Worm (Caenorhabditis elegans) whole organism, late embryonic: ENCODE measurements around the gene ceh-21.

Experiments
- ama-1 ChIP-seq: fragments of 150-350 bp; optimal IDR thresholded peaks from 2 replicates; lab custom pipeline; 2014
- eyg-1 ChIP-seq: sonication (generic microtip); optimal IDR thresholded peaks from 2 replicates; lab custom pipeline; 2016; ENCODE audit warnings: missing genotype, missing genetic modification characterization, missing compliant biosample characterization
- fkh-10 ChIP-seq: fragments of 150-350 bp; optimal IDR thresholded peaks from 2 replicates; lab custom pipeline; 2014; ENCODE audit warnings: missing biosample characterization, missing genetic modification reagents, missing genetic modification characterization
- hlh-30 ChIP-seq: sonication (generic microtip); optimal IDR thresholded peaks from 2 replicates; lab custom pipeline; 2017; ENCODE audit warnings: antibody characterized with exemption, missing genetic modification characterization, missing compliant biosample characterization; ENCODE audit not compliant: insufficient read depth
- pqm-1 ChIP-seq: sonication (generic microtip); optimal IDR thresholded peaks from 2 replicates; lab custom pipeline; 2016; ENCODE audit warnings: missing genetic modification characterization, missing compliant biosample characterization
- sox-4 ChIP-seq: sonication (generic microtip); optimal IDR thresholded peaks from 2 replicates; lab custom pipeline; 2017; ENCODE audit warnings: mild to moderate bottlenecking, missing genetic modification characterization, inconsistent platforms, missing compliant biosample characterization
- syd-9 ChIP-seq: sonication (generic microtip); optimal IDR thresholded peaks from 2 replicates; lab custom pipeline; 2016; ENCODE audit warnings: mild to moderate bottlenecking, missing genetic modification characterization, moderate library complexity, missing compliant biosample characterization
- tbx-7 ChIP-seq: sonication (generic microtip); optimal IDR thresholded peaks from 2 replicates; lab custom pipeline; 2016; ENCODE audit warnings: missing genotype, missing genetic modification characterization, missing compliant biosample characterization
- unc-42 ChIP-seq: sonication (generic microtip); optimal IDR thresholded peaks from 2 replicates; lab custom pipeline; 2016; ENCODE audit warnings: missing genotype, missing genetic modification characterization, missing compliant biosample characterization
- unc-55 ChIP-seq: sonication (generic microtip); optimal IDR thresholded peaks from 2 replicates; lab custom pipeline; 2017; ENCODE audit warnings: missing biosample characterization, missing genetic modification reagents, missing genetic modification characterization

- TF ChIP-seq hlh-30 (tag; lab: Kevin White, UChicago) (no peak), syd-9 (tag; lab: Kevin White, UChicago) (no peak), ama-1 (no peak), eyg-1 (tag; lab: Kevin White, UChicago) (no peak), sox-4 (tag; lab: Kevin White, UChicago) (no peak), pqm-1 (no peak), fkh-10 (GFP tag; lab: Kevin White, UChicago) (no peak), unc-42 (tag; lab: Kevin White, UChicago) (no peak), tbx-7 (tag; lab: Kevin White, UChicago) (no peak), unc-55 (GFP tag; lab: Kevin White, UChicago) (no peak)
Measured at ce11 chrX:1826166-1826565, 26.4 kb downstream of the ceh-21 start, which contains the start of gene C14E2.1.
